Fruit fly (Drosophila melanogaster): Measurements from ENCODE around the gene CG8312.

- TF ChIP-seq CG8478 (optimal IDR thresholded peaks at IDR 0.05) (no peak), CTCF (optimal IDR thresholded peaks at IDR 0.05) (no peak)
Observed at dm6 chr3R:9593408-9594250, 2.5 kb downstream of the CG8312 start.

Measured in S2 (cell line).